Worm (Caenorhabditis elegans) whole organism, L2 larva: ENCODE data around the gene C37C3.12.

Experiments used
- elt-1 ChIP-seq: fragments of 150-350 bp; optimal IDR thresholded peaks from 2 replicates; lab custom pipeline; 2014; ENCODE audit warnings: missing biosample characterization, missing genetic modification characterization
- lin-39 ChIP-seq: fragments of 150-350 bp; optimal IDR thresholded peaks from 2 replicates; lab custom pipeline; 2014; ENCODE audit warnings: missing biosample characterization, missing genetic modification reagents, missing genetic modification characterization
- lsy-2 ChIP-seq, 2 experiments: fragments of 150-350 bp in 1 of 2; sonication (generic microtip) in 1 of 2; optimal IDR thresholded peaks; 2 replicates each; lab custom pipeline; 2014 to 2017; ENCODE audit warnings: missing biosample characterization in 2 of 2, missing genetic modification characterization in 2 of 2
- nhr-10 ChIP-seq: sonication (generic microtip); optimal IDR thresholded peaks from 2 replicates; lab custom pipeline; 2017; ENCODE audit warnings: missing biosample characterization, missing genetic modification characterization
- nhr-11 ChIP-seq: fragments of 150-350 bp; optimal IDR thresholded peaks from 2 replicates; lab custom pipeline; 2014; ENCODE audit warnings: missing biosample characterization, missing genetic modification characterization
- nhr-12 ChIP-seq: fragments of 150-350 bp; optimal IDR thresholded peaks from 2 replicates; lab custom pipeline; 2014; ENCODE audit warnings: missing biosample characterization, missing genetic modification characterization
- snpc-4 ChIP-seq: fragments of 150-350 bp; optimal IDR thresholded peaks from 2 replicates; lab custom pipeline; 2014; ENCODE audit warnings: missing biosample characterization, missing genetic modification characterization
- unc-39 ChIP-seq: fragments of 150-350 bp; optimal IDR thresholded peaks from 2 replicates; lab custom pipeline; 2014; ENCODE audit warnings: missing biosample characterization, missing genetic modification characterization
- unc-62 ChIP-seq: fragments of 150-350 bp; optimal IDR thresholded peaks from 2 replicates; lab custom pipeline; 2014; ENCODE audit warnings: missing biosample characterization, missing genetic modification reagents, missing genetic modification characterization

ce11 chrV:7808444-7808843 is 30.9 kb downstream of the C37C3.12 start:
- TF ChIP-seq lin-39 (tag; lab: Kevin White, UChicago) (no peak), unc-62 (no peak), elt-1 (tag; lab: Kevin White, UChicago) (no peak), lsy-2 (tag; optimal IDR thresholded peaks at IDR 0.05; lab: Kevin White, UChicago) (no peak), snpc-4 (no peak), nhr-12 (tag; lab: Kevin White, UChicago) (no peak), nhr-11 (tag; lab: Kevin White, UChicago) (no peak), nhr-10 (tag; lab: Kevin White, UChicago) (no peak), unc-39 (no peak)
